Worm (Caenorhabditis elegans) whole organism, early embryonic: ENCODE data around the gene gst-27.
A peak's percentile ranks its signal among the peaks of the same experiment; 100 is the strongest.

ENCODE experiments used
- ama-1 ChIP-seq: fragments of 150-350 bp; optimal IDR thresholded peaks from 2 replicates; lab custom pipeline; 2014
- ceh-13 ChIP-seq: fragments of 200-800 bp; sonication (Bioruptor generic); optimal IDR thresholded peaks from 2 replicates; lab custom pipeline; 2018; ENCODE audit warnings: mild to moderate bottlenecking, missing genetic modification characterization, missing compliant biosample characterization
- ceh-36 ChIP-seq: sonication (generic microtip); optimal IDR thresholded peaks from 2 replicates; lab custom pipeline; 2016; ENCODE audit warnings: missing genetic modification characterization, inconsistent platforms, missing compliant biosample characterization
- flt-1 ChIP-seq: fragments of 200-800 bp; sonication (Bioruptor generic); IDR thresholded peaks from 2 replicates; pipeline ENCODE4 v1.3.6; 2022; ENCODE audit warnings: missing genetic modification characterization, missing compliant biosample characterization
- hnd-1 ChIP-seq: sonication (generic microtip); optimal IDR thresholded peaks from 2 replicates; lab custom pipeline; 2016; ENCODE audit warnings: missing genetic modification characterization, missing compliant biosample characterization

ce11 chrII:15165681-15166235 lies at the start of gene gst-27:
- TF ChIP-seq ceh-36 (tag; lab: Kevin White, UChicago) (peak; percentile 81), ama-1 (lab: Kevin White, UChicago) (no peak), flt-1 (GFP tag; lab: Robert Waterston, UW) (peak; percentile 90), hnd-1 (peak; percentile 79), ceh-13 (GFP tag; lab: Kevin White, UChicago) (peak; percentile 75)
